Fruit fly (Drosophila melanogaster): ENCODE results near the gene LanB1.

The LanB1 gene

DNA sequence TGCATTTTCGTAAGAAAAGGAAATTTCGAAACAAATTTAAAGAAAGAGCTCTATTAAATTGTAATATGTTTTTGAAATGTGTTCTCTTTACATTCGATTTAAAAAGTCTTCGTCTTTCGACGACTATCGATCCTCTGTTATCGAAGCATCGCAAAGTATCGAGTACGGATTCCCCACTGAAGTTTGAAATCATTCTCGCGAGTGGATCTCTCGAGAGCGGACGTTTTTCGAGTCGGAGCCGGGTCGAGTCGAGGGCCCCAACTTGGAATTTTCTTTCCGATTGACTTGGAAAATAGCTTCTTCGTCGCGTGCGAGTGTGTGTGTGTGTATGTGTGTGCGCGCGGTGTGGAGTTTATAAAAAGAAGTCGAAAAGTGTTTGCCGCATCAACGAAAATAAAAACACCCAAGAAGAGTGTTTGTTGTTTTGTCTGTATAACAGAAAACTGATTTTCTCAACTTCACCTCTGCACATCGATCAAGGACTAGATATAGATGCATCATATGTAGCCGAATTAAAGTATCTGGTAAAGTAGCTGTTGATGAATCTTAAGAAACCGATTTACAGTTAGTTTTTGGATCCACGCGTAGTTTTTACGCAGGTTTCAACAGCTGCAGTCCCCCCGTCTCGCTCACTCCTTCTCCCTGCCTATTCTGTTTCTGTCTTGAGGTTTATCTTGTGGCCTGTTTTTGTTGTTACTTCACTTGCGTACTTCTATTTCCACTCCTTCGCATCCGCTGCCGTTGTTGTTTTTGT is at the start of gene LanB1:
TSS of gene LanB1 (plus strand) at position 190 of the 754 bp plus-strand sequence.
- TF ChIP-seq CG11902 (GFP tag; optimal IDR thresholded peaks at IDR 0.05), result no peak
- no peak for TF ChIP-seq pdm3 (GFP tag; optimal IDR thresholded peaks at IDR 0.05)
- no peak for TF ChIP-seq topi (GFP tag; optimal IDR thresholded peaks at IDR 0.05)
- TF ChIP-seq Lpt (GFP tag; optimal IDR thresholded peaks at IDR 0.05), result peak; percentile 44
- TF ChIP-seq CG6854 (GFP tag; optimal IDR thresholded peaks at IDR 0.05), result peak; percentile 39
- peak; percentile 2 for TF ChIP-seq CG6808 (GFP tag; optimal IDR thresholded peaks at IDR 0.05)
- TF ChIP-seq Eip75B (GFP tag; optimal IDR thresholded peaks at IDR 0.05), result no peak
- TF ChIP-seq vri (GFP tag; optimal IDR thresholded peaks at IDR 0.05), result no peak
- peak; percentile 45; the same call in 1 of the 2 replicates for TF ChIP-seq CG15336 (GFP tag; IDR thresholded peaks at IDR 0.05)
- TF ChIP-seq esn (GFP tag; optimal IDR thresholded peaks at IDR 0.05), result no peak
- TF ChIP-seq cyc (GFP tag; optimal IDR thresholded peaks at IDR 0.05), result no peak
- TF ChIP-seq Hr38 (GFP tag; optimal IDR thresholded peaks at IDR 0.05), result no peak
- peak; percentile 64; the same call in 2 of the 3 replicates for TF ChIP-seq CG6163 (GFP tag; IDR thresholded peaks at IDR 0.05)
- TF ChIP-seq CG6276 (GFP tag; optimal IDR thresholded peaks at IDR 0.05), result peak; percentile 43
- no peak for TF ChIP-seq CG9139 (GFP tag; optimal IDR thresholded peaks at IDR 0.05)
- TF ChIP-seq CG8319 (GFP tag; optimal IDR thresholded peaks at IDR 0.05), result no peak
- no peak for TF ChIP-seq achi (GFP tag; optimal IDR thresholded peaks at IDR 0.05)
- TF ChIP-seq svp (GFP tag), result no peak
- TF ChIP-seq CG10669 (GFP tag; optimal IDR thresholded peaks at IDR 0.05), result no peak
- TF ChIP-seq Sox102F (GFP tag; optimal IDR thresholded peaks at IDR 0.05), result no peak
- no peak for TF ChIP-seq dsx (GFP tag; optimal IDR thresholded peaks at IDR 0.05; ENCODE audit: poor library complexity, severe bottlenecking)
- no peak for TF ChIP-seq Hr4 (GFP tag; optimal IDR thresholded peaks at IDR 0.05)
- TF ChIP-seq CG32006 (GFP tag; optimal IDR thresholded peaks at IDR 0.05), result no peak
- no peak for TF ChIP-seq Ets96B (tag; optimal IDR thresholded peaks at IDR 0.05)
- TF ChIP-seq CG11294 (GFP tag; IDR thresholded peaks at IDR 0.05), result no peak; the same call in 1 of the 2 replicates
- no peak for TF ChIP-seq CG34406 (GFP tag; optimal IDR thresholded peaks at IDR 0.05)
- peak; percentile 21 to 51 for TF ChIP-seq ss (GFP tag; optimal IDR thresholded peaks at IDR 0.05)
- no peak for TF ChIP-seq CG1621 (tag; optimal IDR thresholded peaks at IDR 0.05)
- no peak for TF ChIP-seq CG16779 (tag; optimal IDR thresholded peaks at IDR 0.05)
- peak; percentile 31 for TF ChIP-seq fkh (GFP tag; optimal IDR thresholded peaks at IDR 0.05)
- TF ChIP-seq net (GFP tag; optimal IDR thresholded peaks at IDR 0.05), result no peak
- no peak for TF ChIP-seq CG31627 (GFP tag; optimal IDR thresholded peaks at IDR 0.05)
- no peak for TF ChIP-seq Smox (GFP tag; optimal IDR thresholded peaks at IDR 0.05)
- no peak for TF ChIP-seq Hr39 (GFP tag; optimal IDR thresholded peaks at IDR 0.05)
- TF ChIP-seq Sox14 (GFP tag; optimal IDR thresholded peaks at IDR 0.05), result no peak
- TF ChIP-seq CG8119 (GFP tag; IDR thresholded peaks at IDR 0.05), result peak; percentile 47; the same call in 1 of the 3 replicates
- TF ChIP-seq lz (GFP tag; optimal IDR thresholded peaks at IDR 0.05), result no peak
- no peak for TF ChIP-seq acj6 (GFP tag; optimal IDR thresholded peaks at IDR 0.05)
- TF ChIP-seq CG6792 (GFP tag; optimal IDR thresholded peaks at IDR 0.05), result no peak
- TF ChIP-seq CG3919 (GFP tag; optimal IDR thresholded peaks at IDR 0.05), result peak; percentile 34
- no peak for TF ChIP-seq Gug (GFP tag; IDR thresholded peaks at IDR 0.05)
- TF ChIP-seq dac (GFP tag; optimal IDR thresholded peaks at IDR 0.05), result no peak
- no peak for TF ChIP-seq Sox15 (GFP tag; optimal IDR thresholded peaks at IDR 0.05)
- TF ChIP-seq CG8632 (GFP tag; optimal IDR thresholded peaks at IDR 0.05), result no peak
- no peak for TF ChIP-seq Met (GFP tag; optimal IDR thresholded peaks at IDR 0.05)
- TF ChIP-seq CG11762 (GFP tag; optimal IDR thresholded peaks at IDR 0.05; ENCODE audit: insufficient read depth), result no peak
- TF ChIP-seq eg (GFP tag; IDR thresholded peaks at IDR 0.05), result 0 out of 3 replicates have a peak, but pooled peaks have one; percentile 40
- TF ChIP-seq fd59A (GFP tag; optimal IDR thresholded peaks at IDR 0.05), result no peak
- TF ChIP-seq spab (GFP tag; optimal IDR thresholded peaks at IDR 0.05), result no peak
- no peak for TF ChIP-seq CG10631 (GFP tag; optimal IDR thresholded peaks at IDR 0.05)
- TF ChIP-seq Eip78C (GFP tag), result no peak

Data from whole organism, prepupa.